Worm (Caenorhabditis elegans): Measurements from ENCODE around the gene mdf-2.

Gene mdf-2

ce11 chrIV:2639666-2640273 is 1.2 kb downstream of the mdf-2 start:
- TF ChIP-seq klf-2 (GFP tag; conservative IDR thresholded peaks at IDR 0.05) = peak; percentile 72; the same call in 1 of the 2 replicates
- peak; percentile 72 for TF ChIP-seq ztf-29 (GFP tag; IDR thresholded peaks at IDR 0.05)
- peak; percentile 84 for TF ChIP-seq tab-1 (GFP tag; IDR thresholded peaks at IDR 0.05)
- peak; percentile 78; the same call in 1 of the 2 replicates for TF ChIP-seq flt-1 (GFP tag; IDR thresholded peaks at IDR 0.05)
- no peak for TF ChIP-seq med-1 (GFP tag; optimal IDR thresholded peaks at IDR 0.05; ENCODE audit: insufficient read depth)
- peak; percentile 82 for TF ChIP-seq ztf-23 (GFP tag; IDR thresholded peaks at IDR 0.05)
- TF ChIP-seq ref-1 (GFP tag; conservative IDR thresholded peaks at IDR 0.05) = peak; percentile 72
- peak; percentile 99 for TF ChIP-seq T22C8.4 (GFP tag; IDR thresholded peaks at IDR 0.05)
- no peak for TF ChIP-seq cog-1 (tag; optimal IDR thresholded peaks at IDR 0.05)

ce11 chrIV:2634992-2635391 is 5.9 kb downstream of the mdf-2 start:
- no peak for TF ChIP-seq med-1 (GFP tag; optimal IDR thresholded peaks at IDR 0.05; ENCODE audit: insufficient read depth)
- 0 out of 2 replicates have a peak, but pooled peaks have one; percentile 15 for TF ChIP-seq flt-1 (GFP tag; IDR thresholded peaks at IDR 0.05)
- TF ChIP-seq klf-2 (GFP tag; conservative IDR thresholded peaks at IDR 0.05) = no peak
- TF ChIP-seq cog-1 (tag; optimal IDR thresholded peaks at IDR 0.05) = no peak

ce11 chrIV:2630145-2630544 is 10.8 kb downstream of the mdf-2 start:
- TF ChIP-seq cog-1 (tag; optimal IDR thresholded peaks at IDR 0.05) = no peak
- no peak for TF ChIP-seq ztf-23 (GFP tag; IDR thresholded peaks at IDR 0.05)
- TF ChIP-seq T22C8.4 (GFP tag; IDR thresholded peaks at IDR 0.05) = no peak

- no peak for TF ChIP-seq ztf-29 (GFP tag; IDR thresholded peaks at IDR 0.05)
- TF ChIP-seq ref-1 (GFP tag; conservative IDR thresholded peaks at IDR 0.05) = no peak
- no peak for TF ChIP-seq med-1 (GFP tag; optimal IDR thresholded peaks at IDR 0.05; ENCODE audit: insufficient read depth)
- TF ChIP-seq klf-2 (GFP tag; conservative IDR thresholded peaks at IDR 0.05) = no peak
- no peak for TF ChIP-seq ztf-23 (GFP tag; IDR thresholded peaks at IDR 0.05)
- no peak for TF ChIP-seq cog-1 (tag; optimal IDR thresholded peaks at IDR 0.05)
- TF ChIP-seq T22C8.4 (GFP tag; IDR thresholded peaks at IDR 0.05) = no peak
Observed at ce11 chrIV:2628171-2628570, 12.8 kb downstream of the mdf-2 start, which contains the start of gene ngn-1. TSS of gene ngn-1 (minus strand) at chrIV:2628271.

- TF ChIP-seq ztf-29 (GFP tag; IDR thresholded peaks at IDR 0.05) = no peak
Observed at ce11 chrIV:2618611-2619010, 22.3 kb downstream of the mdf-2 start, which contains the start of gene smf-3. TSS of gene smf-3 (plus strand) at chrIV:2618869.

ce11 chrIV:2616853-2617252 is 24.1 kb downstream of the mdf-2 start:
- TF ChIP-seq klf-2 (GFP tag; conservative IDR thresholded peaks at IDR 0.05) = no peak
- peak; percentile 69; the same call in 1 of the 2 replicates for TF ChIP-seq T22C8.4 (GFP tag; IDR thresholded peaks at IDR 0.05)

- no peak for TF ChIP-seq med-1 (GFP tag; optimal IDR thresholded peaks at IDR 0.05; ENCODE audit: insufficient read depth)
- TF ChIP-seq ref-1 (GFP tag; conservative IDR thresholded peaks at IDR 0.05) = no peak
- TF ChIP-seq ztf-29 (GFP tag; IDR thresholded peaks at IDR 0.05) = no peak
- no peak for TF ChIP-seq T22C8.4 (GFP tag; IDR thresholded peaks at IDR 0.05)
- no peak for TF ChIP-seq flt-1 (GFP tag; IDR thresholded peaks at IDR 0.05)
- TF ChIP-seq tab-1 (GFP tag; IDR thresholded peaks at IDR 0.05) = no peak
- TF ChIP-seq ztf-23 (GFP tag; IDR thresholded peaks at IDR 0.05) = no peak
- TF ChIP-seq cog-1 (tag; optimal IDR thresholded peaks at IDR 0.05) = no peak
- no peak for TF ChIP-seq klf-2 (GFP tag; conservative IDR thresholded peaks at IDR 0.05)
Observed at ce11 chrIV:2613754-2614244, 27.1 kb downstream of the mdf-2 start, which contains the start of gene daao-1. TSS of gene daao-1 (plus strand) at chrIV:2614194.

ce11 chrIV:2613011-2613503 is 27.9 kb downstream of the mdf-2 start, which contains the start of gene Y69A2AR.28:
TSS of gene Y69A2AR.28 (minus strand) at chrIV:2613061.
- TF ChIP-seq ztf-29 (GFP tag; IDR thresholded peaks at IDR 0.05) (no peak), med-1 (GFP tag; optimal IDR thresholded peaks at IDR 0.05; ENCODE audit: insufficient read depth) (no peak), tab-1 (GFP tag; IDR thresholded peaks at IDR 0.05) (no peak), cog-1 (tag; optimal IDR thresholded peaks at IDR 0.05) (no peak), klf-2 (GFP tag; conservative IDR thresholded peaks at IDR 0.05) (no peak), ref-1 (GFP tag; conservative IDR thresholded peaks at IDR 0.05) (no peak), T22C8.4 (GFP tag; IDR thresholded peaks at IDR 0.05) (no peak), flt-1 (GFP tag; IDR thresholded peaks at IDR 0.05) (no peak), ztf-23 (GFP tag; IDR thresholded peaks at IDR 0.05) (no peak)

- no peak for TF ChIP-seq ztf-23 (GFP tag; IDR thresholded peaks at IDR 0.05)
- TF ChIP-seq tab-1 (GFP tag; IDR thresholded peaks at IDR 0.05) = no peak
- no peak for TF ChIP-seq klf-2 (GFP tag; conservative IDR thresholded peaks at IDR 0.05)
- TF ChIP-seq ref-1 (GFP tag; conservative IDR thresholded peaks at IDR 0.05) = no peak
- TF ChIP-seq cog-1 (tag; optimal IDR thresholded peaks at IDR 0.05) = no peak
- TF ChIP-seq T22C8.4 (GFP tag; IDR thresholded peaks at IDR 0.05) = peak; percentile 28; the same call in 1 of the 2 replicates
- no peak for TF ChIP-seq flt-1 (GFP tag; IDR thresholded peaks at IDR 0.05)
- no peak for TF ChIP-seq med-1 (GFP tag; optimal IDR thresholded peaks at IDR 0.05; ENCODE audit: insufficient read depth)
Observed at ce11 chrIV:2610974-2611373, 30.0 kb downstream of the mdf-2 start.

ce11 chrIV:2610409-2610808 is 30.5 kb downstream of the mdf-2 start, which contains the start of gene Y69A2AR.32:
TSS of gene Y69A2AR.32 (plus strand) at chrIV:2610436.
- no peak for TF ChIP-seq T22C8.4 (GFP tag; IDR thresholded peaks at IDR 0.05)
- TF ChIP-seq med-1 (GFP tag; optimal IDR thresholded peaks at IDR 0.05; ENCODE audit: insufficient read depth) = no peak
- TF ChIP-seq ref-1 (GFP tag; conservative IDR thresholded peaks at IDR 0.05) = no peak
- no peak for TF ChIP-seq tab-1 (GFP tag; IDR thresholded peaks at IDR 0.05)
- no peak for TF ChIP-seq flt-1 (GFP tag; IDR thresholded peaks at IDR 0.05)
- TF ChIP-seq ztf-29 (GFP tag; IDR thresholded peaks at IDR 0.05) = no peak
